Fruit fly (Drosophila melanogaster): ENCODE data around the gene CG13312.

DNA sequence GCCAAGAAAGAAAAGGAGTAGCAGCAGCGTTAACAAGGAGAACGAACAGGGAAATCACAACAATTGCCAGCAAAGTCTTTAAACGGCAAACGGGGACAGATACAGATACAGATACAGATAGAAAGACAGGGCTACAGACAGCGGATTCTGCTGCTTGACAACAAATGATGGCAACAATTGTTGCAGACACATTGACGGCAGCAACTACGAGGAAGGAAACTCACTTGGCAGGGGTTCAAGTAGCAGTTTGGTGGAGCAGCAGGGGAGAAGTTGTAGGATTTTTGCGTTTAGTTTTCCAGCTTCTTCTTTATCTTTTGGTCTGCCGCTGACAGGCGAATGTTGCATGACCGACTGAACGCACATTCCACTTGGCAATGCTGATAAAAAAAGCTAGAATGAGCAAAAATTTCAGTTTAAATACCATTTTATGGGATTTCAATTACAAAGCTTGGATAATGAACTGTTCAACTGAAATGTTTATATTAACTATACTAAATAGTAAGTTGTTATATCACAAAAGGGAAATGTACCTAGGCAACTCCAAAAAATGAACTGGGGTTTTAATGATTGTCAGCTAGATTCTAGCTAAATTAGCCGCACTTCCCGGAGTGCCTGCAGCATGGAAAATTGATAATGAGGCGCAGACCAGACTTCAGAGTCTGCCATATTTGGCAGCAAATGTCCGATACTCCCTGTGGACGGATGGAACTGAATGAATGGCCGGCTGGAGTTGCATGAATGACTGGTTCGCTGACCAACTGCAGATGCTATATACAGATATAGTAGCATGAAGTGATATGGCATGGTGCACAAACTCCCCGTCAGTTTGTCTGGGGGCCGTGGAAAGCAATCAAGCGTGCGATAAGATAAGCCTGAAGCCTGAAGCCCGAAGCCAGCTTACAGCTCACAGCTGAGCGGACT lies 44.0 kb upstream of the CG13312 start:
- TF ChIP-seq CG7101 (tag; optimal IDR thresholded peaks at IDR 0.05) (no peak), toe (GFP tag; optimal IDR thresholded peaks at IDR 0.05) (no peak), CG11617 (GFP tag; optimal IDR thresholded peaks at IDR 0.05) (no peak), Crg-1 (GFP tag; optimal IDR thresholded peaks at IDR 0.05) (no peak), kay (GFP tag; ENCODE audit: borderline replicate concordance) (no peak), bab1 (GFP tag; optimal IDR thresholded peaks at IDR 0.05) (no peak), cnc (optimal IDR thresholded peaks at IDR 0.05) (no peak)

Measured in whole organism, adult.